Worm (Caenorhabditis elegans) whole organism, L4 larva: ENCODE data around the gene C16C8.9.

Experiments used
- D1046.2 ChIP-seq: fragments of 200-800 bp; sonication (Bioruptor generic); IDR thresholded peaks from 2 replicates; pipeline ENCODE4 v1.3.6; 2022; ENCODE audit warnings: missing genetic modification characterization, missing compliant biosample characterization
- F26F4.8 ChIP-seq: fragments of 200-800 bp; sonication (Bioruptor generic); conservative IDR thresholded peaks from 2 replicates; pipeline ENCODE4 v1.3.6; 2022; ENCODE audit warnings: missing genetic modification characterization, missing compliant biosample characterization
- F44E2.7 ChIP-seq: fragments of 200-800 bp; sonication (Bioruptor generic); IDR thresholded peaks from 2 replicates; pipeline ENCODE4 v2.1.2; 2022; ENCODE audit warnings: missing genetic modification characterization, missing compliant biosample characterization
- F49E8.2 ChIP-seq: sonication (generic microtip); optimal IDR thresholded peaks from 2 replicates; lab custom pipeline; 2016; ENCODE audit warnings: missing compliant biosample characterization, mild to moderate bottlenecking, missing genetic modification characterization, borderline replicate concordance
- R02D3.7 ChIP-seq: fragments of 150-350 bp; sonication (generic microtip); optimal IDR thresholded peaks from 3 replicates; lab custom pipeline; 2014; ENCODE audit warnings: missing biosample characterization, missing genetic modification characterization
- T26A8.4 ChIP-seq: fragments of 200-800 bp; sonication (Bioruptor generic); IDR thresholded peaks from 2 replicates; pipeline ENCODE4 v1.3.6; 2022; ENCODE audit warnings: missing genetic modification characterization, missing compliant biosample characterization
- Y105C5A.15 ChIP-seq: fragments of 200-800 bp; sonication (Bioruptor generic); IDR thresholded peaks from 2 replicates; pipeline ENCODE4 v1.3.6; 2022; ENCODE audit warnings: missing genetic modification characterization, missing compliant biosample characterization
- Y48G9A.11 ChIP-seq: fragments of 200-800 bp; sonication (Bioruptor generic); IDR thresholded peaks from 2 replicates; pipeline ENCODE4 v1.3.6; 2022; ENCODE audit warnings: missing genetic modification reagents, missing genetic modification characterization, missing compliant biosample characterization
- Y5F2A.4 ChIP-seq: fragments of 200-800 bp; sonication (Bioruptor generic); optimal IDR thresholded peaks from 2 replicates; lab custom pipeline; 2018; ENCODE audit warnings: mild to moderate bottlenecking, missing genetic modification characterization, missing compliant biosample characterization
- Y75B8A.6 ChIP-seq: fragments of 200-800 bp; sonication (Bioruptor generic); IDR thresholded peaks from 2 replicates; pipeline ENCODE4 v1.3.6; 2022; ENCODE audit warnings: missing genetic modification reagents, missing genetic modification characterization, missing compliant biosample characterization
- aha-1 ChIP-seq: fragments of 150-350 bp; peaks from one replicate; lab custom pipeline; 2014; ENCODE audit warnings: missing biosample characterization, missing genetic modification characterization
- aly-2 ChIP-seq: sonication (generic microtip); optimal IDR thresholded peaks from 2 replicates; lab custom pipeline; 2018; ENCODE audit warnings: missing biosample characterization, missing genetic modification characterization
- attf-4 ChIP-seq: sonication (generic microtip); optimal IDR thresholded peaks from 3 replicates; lab custom pipeline; 2017; ENCODE audit warnings: missing biosample characterization, missing genetic modification characterization
- ceh-28 ChIP-seq: fragments of 150-350 bp; optimal IDR thresholded peaks from 2 replicates; lab custom pipeline; 2014; ENCODE audit warnings: missing biosample characterization, missing genetic modification reagents, missing genetic modification characterization
- daf-16 ChIP-seq, 3 experiments: sonication (generic microtip); optimal IDR thresholded peaks; 2 replicates each; lab custom pipeline; 2016 to 2017; ENCODE audit warnings: missing genetic modification characterization in 3 of 3, missing genetic modification reagents in 3 of 3, mild to moderate bottlenecking in 2 of 3, missing compliant biosample characterization in 2 of 3, missing biosample characterization in 1 of 3, moderate library complexity in 1 of 3
- dve-1 ChIP-seq: sonication (generic microtip); optimal IDR thresholded peaks from 2 replicates; lab custom pipeline; 2017; ENCODE audit warnings: antibody characterized with exemption, mild to moderate bottlenecking, missing genetic modification characterization, missing compliant biosample characterization; ENCODE audit not compliant: insufficient read depth
- egl-43 ChIP-seq: fragments of 200-800 bp; sonication (Bioruptor generic); IDR thresholded peaks from 2 replicates; pipeline ENCODE4 v1.3.6; 2022; ENCODE audit warnings: missing genetic modification reagents, missing genetic modification characterization, missing compliant biosample characterization
- fos-1 ChIP-seq: fragments of 150-350 bp; optimal IDR thresholded peaks from 2 replicates; lab custom pipeline; 2014; ENCODE audit warnings: missing biosample characterization, missing genetic modification characterization
- lim-7 ChIP-seq: fragments of 200-800 bp; sonication (Bioruptor generic); IDR thresholded peaks from 2 replicates; pipeline ENCODE4 v1.3.6; 2022; ENCODE audit warnings: missing genetic modification characterization, missing compliant biosample characterization
- lin-1 ChIP-seq: fragments of 200-800 bp; sonication (Bioruptor generic); IDR thresholded peaks from 2 replicates; pipeline ENCODE4 v1.3.6; 2022; ENCODE audit warnings: missing genetic modification reagents, missing genetic modification characterization, missing compliant biosample characterization
- lin-13 ChIP-seq: fragments of 150-350 bp; optimal IDR thresholded peaks from 2 replicates; lab custom pipeline; 2014; ENCODE audit warnings: missing biosample characterization, missing genetic modification reagents, missing genetic modification characterization
- lin-15B ChIP-seq: fragments of 150-350 bp; sonication (generic microtip); optimal IDR thresholded peaks from 3 replicates; lab custom pipeline; 2014; ENCODE audit warnings: missing biosample characterization, missing genetic modification characterization
- lin-38 ChIP-seq: fragments of 200-800 bp; sonication (Bioruptor generic); IDR thresholded peaks from 2 replicates; pipeline ENCODE4 v1.3.6; 2022; ENCODE audit warnings: missing genetic modification reagents, missing genetic modification characterization, missing compliant biosample characterization
- lin-39 ChIP-seq: fragments of 150-350 bp; optimal IDR thresholded peaks from 2 replicates; lab custom pipeline; 2014; ENCODE audit warnings: missing biosample characterization, missing genetic modification reagents, missing genetic modification characterization
- lsy-2 ChIP-seq, 2 experiments: fragments of 150-350 bp in 1 of 2; sonication (generic microtip) in 1 of 2; optimal IDR thresholded peaks; 2 replicates each; lab custom pipeline; 2014 to 2017; ENCODE audit warnings: missing biosample characterization in 2 of 2, missing genetic modification characterization in 2 of 2
- mdt-29 ChIP-seq: fragments of 200-800 bp; sonication (Bioruptor generic); IDR thresholded peaks from 2 replicates; pipeline ENCODE4 v1.3.6; 2022; ENCODE audit warnings: missing genetic modification reagents, missing genetic modification characterization, missing compliant biosample characterization
- mes-2 ChIP-seq: sonication (generic microtip); optimal IDR thresholded peaks from 2 replicates; lab custom pipeline; 2016; ENCODE audit warnings: missing genotype, mild to moderate bottlenecking, missing genetic modification characterization, missing compliant biosample characterization; ENCODE audit not compliant: poor library complexity, severe bottlenecking
- mxl-3 ChIP-seq: fragments of 200-800 bp; sonication (Bioruptor generic); optimal IDR thresholded peaks from 2 replicates; lab custom pipeline; 2018; ENCODE audit warnings: mild to moderate bottlenecking, missing genetic modification characterization, missing compliant biosample characterization
- nhr-11 ChIP-seq: fragments of 150-350 bp; optimal IDR thresholded peaks from 2 replicates; lab custom pipeline; 2014; ENCODE audit warnings: missing biosample characterization, missing genetic modification characterization
- nhr-111 ChIP-seq: fragments of 200-800 bp; sonication (Bioruptor generic); optimal IDR thresholded peaks from 2 replicates; lab custom pipeline; 2018; ENCODE audit warnings: mild to moderate bottlenecking, missing genetic modification characterization, missing compliant biosample characterization
- nhr-25 ChIP-seq: sonication (generic microtip); optimal IDR thresholded peaks from 2 replicates; lab custom pipeline; 2017; ENCODE audit warnings: missing genetic modification characterization, mild to moderate bottlenecking, missing compliant biosample characterization, antibody characterized with exemption, moderate library complexity, borderline replicate concordance; ENCODE audit not compliant: insufficient read depth
- nhr-28 ChIP-seq: fragments of 150-350 bp; optimal IDR thresholded peaks from 2 replicates; lab custom pipeline; 2014; ENCODE audit warnings: missing biosample characterization, missing genetic modification characterization
- nhr-42 ChIP-seq: fragments of 200-800 bp; sonication (Bioruptor generic); IDR thresholded peaks from 2 replicates; pipeline ENCODE4 v1.3.6; 2022; ENCODE audit warnings: missing genetic modification characterization, missing compliant biosample characterization
- nhr-48 ChIP-seq: sonication (generic microtip); optimal IDR thresholded peaks from 2 replicates; lab custom pipeline; 2016; ENCODE audit warnings: mild to moderate bottlenecking, missing genetic modification characterization, missing compliant biosample characterization
- pha-4 ChIP-seq, 2 experiments: fragments of 150-350 bp in 1 of 2; fragments of 200-800 bp in 1 of 2; sonication (Bioruptor generic) in 1 of 2; IDR thresholded peaks in 1 of 2; optimal IDR thresholded peaks in 1 of 2; 2 replicates each; pipeline versions ENCODE4 v1.3.6 to Lab custom; 2014 to 2022; ENCODE audit warnings: missing genetic modification characterization in 2 of 2, missing genetic modification reagents in 2 of 2, missing biosample characterization in 1 of 2, missing compliant biosample characterization in 1 of 2
- php-3 ChIP-seq: fragments of 200-800 bp; sonication (Bioruptor generic); IDR thresholded peaks from 2 replicates; pipeline ENCODE4 v1.3.6; 2022; ENCODE audit warnings: missing genetic modification reagents, missing genetic modification characterization, missing compliant biosample characterization
- saeg-2 ChIP-seq: fragments of 200-800 bp; sonication (Bioruptor generic); IDR thresholded peaks from 2 replicates; pipeline ENCODE4 v1.3.6; 2022; ENCODE audit warnings: missing genetic modification reagents, missing genetic modification characterization, missing compliant biosample characterization
- tag-97 ChIP-seq: fragments of 200-800 bp; sonication (Bioruptor generic); IDR thresholded peaks from 2 replicates; pipeline ENCODE4 v1.3.6; 2022; ENCODE audit warnings: missing genetic modification characterization, missing compliant biosample characterization
- tra-1 ChIP-seq: fragments of 200-800 bp; sonication (Bioruptor generic); IDR thresholded peaks from 2 replicates; pipeline ENCODE4 v1.3.6; 2022; ENCODE audit warnings: missing genetic modification reagents, missing genetic modification characterization, missing compliant biosample characterization
- unc-62 ChIP-seq, 3 experiments: fragments of 150-350 bp in 1 of 3; sonication (generic microtip); optimal IDR thresholded peaks in 2 of 3; peaks in 1 of 3; 1 replicate in 1 of 3; 2 replicates in 2 of 3; lab custom pipeline; 2014 to 2017; ENCODE audit warnings: missing biosample characterization in 3 of 3, missing genetic modification characterization in 3 of 3, missing genetic modification reagents in 3 of 3, missing genotype in 1 of 3
- zfp-3 ChIP-seq: fragments of 200-800 bp; sonication (Bioruptor generic); conservative IDR thresholded peaks from 2 replicates; pipeline ENCODE4 v1.3.6; 2022; ENCODE audit warnings: missing genetic modification reagents, missing genetic modification characterization, missing compliant biosample characterization
- ztf-7 ChIP-seq: fragments of 150-350 bp; optimal IDR thresholded peaks from 2 replicates; lab custom pipeline; 2014; ENCODE audit warnings: missing biosample characterization, missing genetic modification characterization

C16C8.9 gene

DNA sequence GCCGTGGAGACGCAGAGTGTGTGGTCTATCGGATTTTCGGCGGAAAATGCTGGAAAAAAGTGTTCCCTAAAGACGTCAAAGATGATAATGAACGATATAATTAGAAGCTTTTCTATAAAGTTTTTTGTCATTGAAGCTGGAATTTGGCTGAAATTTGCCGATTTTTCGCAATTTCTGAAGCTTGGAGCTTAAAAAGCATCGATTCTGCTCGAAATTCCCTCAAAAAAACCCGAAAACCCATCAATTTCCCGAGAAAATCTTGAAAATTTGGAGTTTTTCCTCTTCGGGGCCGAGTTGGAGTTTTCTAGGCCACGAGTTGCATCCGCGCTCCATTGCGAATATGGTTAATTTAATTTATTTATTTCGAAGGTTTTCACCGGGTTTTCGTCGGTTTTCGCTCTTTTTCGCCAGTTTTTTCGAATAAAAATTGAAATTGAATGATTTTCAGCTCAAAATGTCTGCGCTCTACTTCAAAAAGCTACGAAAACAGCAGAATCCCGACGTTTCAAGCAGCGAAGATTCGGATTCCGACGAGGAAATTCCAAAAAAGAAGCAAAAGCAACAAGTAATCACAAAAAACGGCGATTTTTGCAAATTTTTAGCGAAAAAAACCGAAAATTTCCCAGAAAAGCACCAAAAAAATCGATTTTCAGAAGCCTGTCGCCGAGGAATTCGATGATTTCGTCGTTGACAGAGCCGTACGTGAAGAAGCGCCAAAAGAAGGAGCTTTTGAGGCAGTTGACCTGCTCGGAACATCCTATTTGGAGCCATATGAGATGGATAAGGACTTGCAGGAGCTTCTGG, 39.7 kb upstream of the C16C8.9 start, which contains the start of the genes col-71 and Y49F6B.2 (continued):
- no peak for TF ChIP-seq tra-1
- no peak for TF ChIP-seq mdt-29 (GFP tag; lab: Robert Waterston, UW)
- TF ChIP-seq lim-7, result no peak
- no peak for TF ChIP-seq nhr-42 (GFP tag; lab: Robert Waterston, UW)
- TF ChIP-seq mes-2, result peak; percentile 99
- no peak for TF ChIP-seq ztf-7 (tag; lab: Kevin White, UChicago)
- no peak for TF ChIP-seq aly-2 (tag; lab: Kevin White, UChicago)
- TF ChIP-seq dve-1, result peak; percentile 66
- no peak for TF ChIP-seq R02D3.7 (tag; lab: Kevin White, UChicago)
- TF ChIP-seq lin-38 (GFP tag; lab: Robert Waterston, UW), result peak; percentile 98
- 0 out of 2 replicates have a peak, but pooled peaks have one; percentile 30 for TF ChIP-seq php-3 (GFP tag; lab: Robert Waterston, UW)
- no peak for TF ChIP-seq lin-1 (GFP tag; lab: Robert Waterston, UW)
- no peak for TF ChIP-seq nhr-111
- TF ChIP-seq ceh-28 (tag; lab: Kevin White, UChicago), result no peak
- TF ChIP-seq saeg-2 (GFP tag; lab: Robert Waterston, UW), result no peak
- no peak for TF ChIP-seq F49E8.2 (tag; lab: Kevin White, UChicago)
- no peak for TF ChIP-seq daf-16 (GFP tag; optimal IDR thresholded peaks at IDR 0.05; lab: Kevin White, UChicago)
- peak; percentile 12 for TF ChIP-seq daf-16 (tag; optimal IDR thresholded peaks at IDR 0.05; lab: Kevin White, UChicago)
- TF ChIP-seq nhr-48 (tag; lab: Kevin White, UChicago), result no peak
- TF ChIP-seq T26A8.4, result no peak
- no peak for TF ChIP-seq lin-39
- TF ChIP-seq nhr-11, result no peak
- 0 out of 2 replicates have a peak, but pooled peaks have one; percentile 52 for TF ChIP-seq D1046.2 (GFP tag; lab: Robert Waterston, UW)

DNA sequence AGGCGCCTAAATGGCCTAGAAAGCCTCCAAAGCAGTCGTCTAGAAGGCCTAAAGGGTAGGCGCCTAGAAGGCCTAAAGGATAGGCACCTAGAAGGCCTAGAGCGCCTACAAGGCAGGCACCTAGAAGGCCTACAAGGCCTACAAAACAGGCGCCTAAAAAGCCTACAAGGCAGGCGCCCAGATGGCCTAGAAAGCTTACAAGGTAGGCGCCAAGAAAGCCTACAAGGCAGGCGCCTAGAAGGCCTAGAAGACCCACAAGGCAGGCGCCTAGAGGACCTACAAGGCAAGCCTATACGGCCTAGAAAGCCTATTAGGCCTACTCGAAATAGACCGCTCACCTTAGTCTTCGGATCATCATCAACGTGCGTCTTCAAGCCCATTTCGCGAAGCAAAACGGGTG, 39.0 kb upstream of the C16C8.9 start:
- no peak for TF ChIP-seq fos-1
- peak; percentile 15; the same call in 1 of the 2 replicates for TF ChIP-seq pha-4 (GFP tag; IDR thresholded peaks at IDR 0.05; lab: Robert Waterston, UW)
- TF ChIP-seq pha-4 (tag; optimal IDR thresholded peaks at IDR 0.05; lab: Kevin White, UChicago), result no peak
- no peak for TF ChIP-seq Y5F2A.4 (GFP tag; lab: Kevin White, UChicago)
- no peak for TF ChIP-seq nhr-28 (tag; lab: Kevin White, UChicago)
- no peak for TF ChIP-seq attf-4 (tag; lab: Kevin White, UChicago)
- TF ChIP-seq unc-62 (GFP tag; optimal IDR thresholded peaks at IDR 0.05 in 1 of 2; lab: Kevin White, UChicago), result peak in 1 of 2 experiments; percentile 67
- TF ChIP-seq unc-62 (tag; optimal IDR thresholded peaks at IDR 0.05; lab: Kevin White, UChicago), result no peak
- no peak for TF ChIP-seq tag-97 (GFP tag; lab: Robert Waterston, UW)
- TF ChIP-seq mdt-29 (GFP tag; lab: Robert Waterston, UW), result no peak
- TF ChIP-seq zfp-3, result no peak
- no peak for TF ChIP-seq lin-15B (tag; lab: Kevin White, UChicago)
- no peak for TF ChIP-seq lin-13 (GFP tag; lab: Kevin White, UChicago)
- TF ChIP-seq egl-43 (GFP tag; lab: Robert Waterston, UW), result peak; percentile 61; the same call in 1 of the 2 replicates
- TF ChIP-seq F26F4.8 (GFP tag; lab: Robert Waterston, UW), result no peak
- TF ChIP-seq nhr-25 (tag; lab: Kevin White, UChicago), result no peak
- TF ChIP-seq dve-1, result no peak
- no peak for TF ChIP-seq mxl-3 (GFP tag; lab: Kevin White, UChicago)
- no peak for TF ChIP-seq Y48G9A.11 (GFP tag; lab: Robert Waterston, UW)
- no peak for TF ChIP-seq F44E2.7
- TF ChIP-seq T26A8.4, result no peak
- TF ChIP-seq lsy-2 (tag; optimal IDR thresholded peaks at IDR 0.05; lab: Kevin White, UChicago), result no peak
- peak; percentile 94 for TF ChIP-seq aha-1 (tag; lab: Kevin White, UChicago)
- no peak for TF ChIP-seq ztf-7 (tag; lab: Kevin White, UChicago)
- no peak for TF ChIP-seq php-3 (GFP tag; lab: Robert Waterston, UW)
- TF ChIP-seq Y105C5A.15, result 0 out of 2 replicates have a peak, but pooled peaks have one; percentile 43
- TF ChIP-seq Y75B8A.6 (GFP tag; lab: Robert Waterston, UW), result no peak
